Fruit fly (Drosophila melanogaster): ENCODE data around the gene CG1998.
A peak's percentile ranks its signal among the peaks of the same experiment; 100 is the strongest.

dm6 chrX:13403553-13403952, 9.3 kb downstream of the CG1998 start:
- TF ChIP-seq CG12768 (GFP tag; optimal IDR thresholded peaks at IDR 0.05) (peak; percentile 43), CG14711 (tag; optimal IDR thresholded peaks at IDR 0.05) (peak; percentile 11), CG1620 (GFP tag; optimal IDR thresholded peaks at IDR 0.05) (no peak)
